In genomic region chr3L:3791043-3791682, dm6 we compare ENCODE assay signal across 1 fruit fly cellular context.
TF ChIP-seq lines count a peak whose summit lies in the region.

No protein-coding gene starts in this region.

TF ChIP-seq in whole organism, embryonic, 481 proteins besides CTCF, POLR2A, EP300 and RAD21 (continued from another document and continues in another):
- 0 out of 2 replicates have a peak, but pooled peaks have one; percentile 7 for TF ChIP-seq ara (GFP tag; IDR thresholded peaks at IDR 0.05; lab: Robert Waterston, UW)
- peak; percentile 52 for TF ChIP-seq dysf (GFP tag; IDR thresholded peaks at IDR 0.05; lab: Robert Waterston, UW)
- TF ChIP-seq hbn (GFP tag; IDR thresholded peaks at IDR 0.05; lab: Robert Waterston, UW; ENCODE audit: partially characterized antibody) = no peak
- no peak for TF ChIP-seq Xbp1 (GFP tag; optimal IDR thresholded peaks at IDR 0.05; lab: Kevin White, UChicago)
- peak; percentile 42 for TF ChIP-seq Rfx (GFP tag; IDR thresholded peaks at IDR 0.05; lab: Robert Waterston, UW)
- no peak for TF ChIP-seq nmo (GFP tag; optimal IDR thresholded peaks at IDR 0.05; lab: Kevin White, UChicago)
- TF ChIP-seq CG13624 (GFP tag; optimal IDR thresholded peaks at IDR 0.05; lab: Kevin White, UChicago) = no peak
- no peak for TF ChIP-seq CoRest (tag; optimal IDR thresholded peaks at IDR 0.05; lab: Kevin White, UChicago)
- no peak for TF ChIP-seq zf30C (GFP tag; optimal IDR thresholded peaks at IDR 0.05; lab: Kevin White, UChicago)
- no peak for TF ChIP-seq Hmr (GFP tag; optimal IDR thresholded peaks at IDR 0.05; lab: Kevin White, UChicago)
- no peak for TF ChIP-seq Hand (GFP tag; optimal IDR thresholded peaks at IDR 0.05; lab: Kevin White, UChicago)
- 0 out of 2 replicates have a peak, but pooled peaks have one; percentile 4 for TF ChIP-seq Ada2b (GFP tag; IDR thresholded peaks at IDR 0.05; lab: Robert Waterston, UW)
- TF ChIP-seq CG12104 (GFP tag; optimal IDR thresholded peaks at IDR 0.05; lab: Kevin White, UChicago) = no peak
- peak; percentile 46 for TF ChIP-seq grau (tag; optimal IDR thresholded peaks at IDR 0.05; lab: Kevin White, UChicago)
- TF ChIP-seq lilli (GFP tag; optimal IDR thresholded peaks at IDR 0.05; lab: Kevin White, UChicago) = no peak
- TF ChIP-seq CG2120 (GFP tag; optimal IDR thresholded peaks at IDR 0.05; lab: Kevin White, UChicago) = no peak
- no peak for TF ChIP-seq her (GFP tag; optimal IDR thresholded peaks at IDR 0.05; lab: Kevin White, UChicago)
- TF ChIP-seq CG10565 (GFP tag; optimal IDR thresholded peaks at IDR 0.05; lab: Kevin White, UChicago) = no peak
- TF ChIP-seq caup (GFP tag; optimal IDR thresholded peaks at IDR 0.05; lab: Kevin White, UChicago; ENCODE audit: severe bottlenecking) = no peak
- TF ChIP-seq HLH3B (GFP tag; IDR thresholded peaks at IDR 0.05; lab: Robert Waterston, UW) = no peak
- no peak for TF ChIP-seq YL-1 (GFP tag; optimal IDR thresholded peaks at IDR 0.05; lab: Kevin White, UChicago)
- no peak for TF ChIP-seq CG18619 (GFP tag; optimal IDR thresholded peaks at IDR 0.05; lab: Kevin White, UChicago)
- TF ChIP-seq CG14860 (GFP tag; IDR thresholded peaks at IDR 0.05; lab: Robert Waterston, UW; ENCODE audit: partially characterized antibody) = no peak
- peak; percentile 15 for TF ChIP-seq Sox102F (GFP tag; optimal IDR thresholded peaks at IDR 0.05; lab: Kevin White, UChicago)
- TF ChIP-seq unc-4 (GFP tag; IDR thresholded peaks at IDR 0.05; lab: Robert Waterston, UW; ENCODE audit: partially characterized antibody) = no peak
- TF ChIP-seq ato (GFP tag; IDR thresholded peaks at IDR 0.05; lab: Robert Waterston, UW; ENCODE audit: partially characterized antibody) = no peak
- no peak for TF ChIP-seq CG3995 (GFP tag; optimal IDR thresholded peaks at IDR 0.05; lab: Kevin White, UChicago)
- no peak for TF ChIP-seq CG12219 (GFP tag; optimal IDR thresholded peaks at IDR 0.05; lab: Kevin White, UChicago)
- no peak for TF ChIP-seq shn (GFP tag; optimal IDR thresholded peaks at IDR 0.05; lab: Kevin White, UChicago)
- TF ChIP-seq CG9797 (GFP tag; optimal IDR thresholded peaks at IDR 0.05; lab: Kevin White, UChicago) = no peak
- TF ChIP-seq CG14050 (GFP tag; IDR thresholded peaks at IDR 0.05; lab: Robert Waterston, UW) = no peak
- TF ChIP-seq CG11398 (GFP tag; optimal IDR thresholded peaks at IDR 0.05; lab: Kevin White, UChicago) = no peak
- no peak for TF ChIP-seq Rx (GFP tag; IDR thresholded peaks at IDR 0.05; lab: Robert Waterston, UW)
- no peak for TF ChIP-seq CG4282 (GFP tag; optimal IDR thresholded peaks at IDR 0.05; lab: Kevin White, UChicago)
- 0 out of 3 replicates have a peak, but pooled peaks have one; percentile 18 for TF ChIP-seq CG6175 (GFP tag; IDR thresholded peaks at IDR 0.05; lab: Robert Waterston, UW)
- no peak for TF ChIP-seq CG17568 (GFP tag; optimal IDR thresholded peaks at IDR 0.05; lab: Kevin White, UChicago)
- TF ChIP-seq CG14441 (GFP tag; IDR thresholded peaks at IDR 0.05; lab: Robert Waterston, UW) = no peak
- no peak for TF ChIP-seq CG10543 (GFP tag; optimal IDR thresholded peaks at IDR 0.05; lab: Kevin White, UChicago)
- no peak for TF ChIP-seq fd102C (GFP tag; optimal IDR thresholded peaks at IDR 0.05; lab: Kevin White, UChicago)
- no peak for TF ChIP-seq CG3281 (GFP tag; optimal IDR thresholded peaks at IDR 0.05; lab: Kevin White, UChicago)
- TF ChIP-seq yki (optimal IDR thresholded peaks at IDR 0.05; lab: Kevin White, UChicago) = no peak
- no peak for TF ChIP-seq tap (tag; optimal IDR thresholded peaks at IDR 0.05; lab: Kevin White, UChicago)
- TF ChIP-seq Myb (GFP tag; optimal IDR thresholded peaks at IDR 0.05; lab: Kevin White, UChicago) = no peak
- TF ChIP-seq CG10654 (GFP tag; optimal IDR thresholded peaks at IDR 0.05; lab: Kevin White, UChicago) = no peak
- TF ChIP-seq amos (GFP tag; IDR thresholded peaks at IDR 0.05; lab: Robert Waterston, UW; ENCODE audit: partially characterized antibody) = no peak
- TF ChIP-seq slbo (GFP tag; IDR thresholded peaks at IDR 0.05; lab: Robert Waterston, UW) = no peak
- TF ChIP-seq CG6683 (GFP tag; optimal IDR thresholded peaks at IDR 0.05; lab: Kevin White, UChicago) = no peak
- no peak for TF ChIP-seq kay (GFP tag; optimal IDR thresholded peaks at IDR 0.05; lab: Kevin White, UChicago)
- no peak for TF ChIP-seq Xrp1 (GFP tag; IDR thresholded peaks at IDR 0.05; lab: Robert Waterston, UW)
- TF ChIP-seq CG34422 (GFP tag; IDR thresholded peaks at IDR 0.05; lab: Robert Waterston, UW) = no peak
- TF ChIP-seq Optix (GFP tag; IDR thresholded peaks at IDR 0.05; lab: Robert Waterston, UW) = no peak
- TF ChIP-seq CG5953 (GFP tag; IDR thresholded peaks at IDR 0.05; lab: Robert Waterston, UW) = no peak
- no peak for TF ChIP-seq CG3163 (GFP tag; optimal IDR thresholded peaks at IDR 0.05; lab: Kevin White, UChicago)
- TF ChIP-seq CG6765 (GFP tag; optimal IDR thresholded peaks at IDR 0.05; lab: Kevin White, UChicago) = no peak
- TF ChIP-seq CG6689 (GFP tag; IDR thresholded peaks at IDR 0.05; lab: Robert Waterston, UW) = no peak
- no peak for TF ChIP-seq bcd (GFP tag; optimal IDR thresholded peaks at IDR 0.05; lab: Kevin White, UChicago)
- TF ChIP-seq CG6254 (GFP tag; optimal IDR thresholded peaks at IDR 0.05; lab: Kevin White, UChicago) = no peak
- no peak for TF ChIP-seq CG32767 (GFP tag; IDR thresholded peaks at IDR 0.05; lab: Robert Waterston, UW)
- TF ChIP-seq eve (GFP tag; optimal IDR thresholded peaks at IDR 0.05; lab: Kevin White, UChicago) = no peak
- no peak for TF ChIP-seq Lhr (GFP tag; optimal IDR thresholded peaks at IDR 0.05; lab: Kevin White, UChicago)
- no peak for TF ChIP-seq psq (GFP tag; optimal IDR thresholded peaks at IDR 0.05; lab: Kevin White, UChicago)
- TF ChIP-seq al (GFP tag; IDR thresholded peaks at IDR 0.05; lab: Robert Waterston, UW) = no peak
- TF ChIP-seq seq (GFP tag; IDR thresholded peaks at IDR 0.05; lab: Robert Waterston, UW) = no peak
- no peak for TF ChIP-seq Taf1 (GFP tag; IDR thresholded peaks at IDR 0.05; lab: Robert Waterston, UW)
- TF ChIP-seq wor (GFP tag; IDR thresholded peaks at IDR 0.05; lab: Robert Waterston, UW) = no peak
- no peak for TF ChIP-seq pan (optimal IDR thresholded peaks at IDR 0.05; lab: Kevin White, UChicago)
- TF ChIP-seq pan (GFP tag; optimal IDR thresholded peaks at IDR 0.05 in 1 of 2, IDR thresholded peaks at IDR 0.05 in 1 of 2) = no peak
- TF ChIP-seq fd64A (GFP tag; optimal IDR thresholded peaks at IDR 0.05; lab: Kevin White, UChicago) = no peak
- no peak for TF ChIP-seq ab (GFP tag; optimal IDR thresholded peaks at IDR 0.05; lab: Kevin White, UChicago)
- no peak for TF ChIP-seq CG5245 (GFP tag; optimal IDR thresholded peaks at IDR 0.05; lab: Kevin White, UChicago)
- TF ChIP-seq CG30403 (GFP tag; optimal IDR thresholded peaks at IDR 0.05; lab: Kevin White, UChicago) = peak; percentile 23
- TF ChIP-seq ewg (GFP tag; optimal IDR thresholded peaks at IDR 0.05; lab: Kevin White, UChicago) = no peak
- TF ChIP-seq CG12299 (tag; optimal IDR thresholded peaks at IDR 0.05; lab: Kevin White, UChicago) = no peak
- TF ChIP-seq tio (GFP tag; optimal IDR thresholded peaks at IDR 0.05; lab: Kevin White, UChicago) = no peak
- TF ChIP-seq Atf3 (GFP tag; optimal IDR thresholded peaks at IDR 0.05; lab: Kevin White, UChicago) = no peak
- no peak for TF ChIP-seq Hr39 (optimal IDR thresholded peaks at IDR 0.05; lab: Kevin White, UChicago)
- TF ChIP-seq CG3847 (GFP tag; IDR thresholded peaks at IDR 0.05; lab: Robert Waterston, UW) = peak; percentile 5; the same call in 1 of the 2 replicates
- no peak for TF ChIP-seq CG7372 (GFP tag; IDR thresholded peaks at IDR 0.05; lab: Robert Waterston, UW)
- no peak for TF ChIP-seq HmgZ (tag; optimal IDR thresholded peaks at IDR 0.05; lab: Kevin White, UChicago)
- TF ChIP-seq prd (optimal IDR thresholded peaks at IDR 0.05; lab: Kevin White, UChicago) = no peak
- peak; percentile 22; the same call in 1 of the 3 replicates for TF ChIP-seq prd (GFP tag; IDR thresholded peaks at IDR 0.05; lab: Robert Waterston, UW)
- TF ChIP-seq Drgx (GFP tag; IDR thresholded peaks at IDR 0.05; lab: Robert Waterston, UW) = no peak
- TF ChIP-seq Tbp (GFP tag; optimal IDR thresholded peaks at IDR 0.05; lab: Kevin White, UChicago) = no peak
- no peak for TF ChIP-seq gt (GFP tag; IDR thresholded peaks at IDR 0.05; lab: Robert Waterston, UW)
- TF ChIP-seq CG10274 (GFP tag; optimal IDR thresholded peaks at IDR 0.05; lab: Kevin White, UChicago) = no peak
- no peak for TF ChIP-seq Kr (GFP tag; optimal IDR thresholded peaks at IDR 0.05; lab: Kevin White, UChicago)
- TF ChIP-seq CG31388 (GFP tag; optimal IDR thresholded peaks at IDR 0.05; lab: Kevin White, UChicago) = no peak
- TF ChIP-seq jigr1 (GFP tag; IDR thresholded peaks at IDR 0.05; lab: Robert Waterston, UW) = no peak
- peak in 1 of 2 experiments; percentile 1 for TF ChIP-seq bsh (GFP tag; optimal IDR thresholded peaks at IDR 0.05; lab: Kevin White, UChicago)
- TF ChIP-seq Fer1 (GFP tag; optimal IDR thresholded peaks at IDR 0.05; lab: Kevin White, UChicago) = no peak
- TF ChIP-seq Oli (tag; optimal IDR thresholded peaks at IDR 0.05; lab: Kevin White, UChicago) = no peak
- no peak for TF ChIP-seq Lim3 (GFP tag; IDR thresholded peaks at IDR 0.05; lab: Robert Waterston, UW)
- no peak for TF ChIP-seq gro (GFP tag; optimal IDR thresholded peaks at IDR 0.05; lab: Kevin White, UChicago)
- TF ChIP-seq CG2202 (tag; optimal IDR thresholded peaks at IDR 0.05; lab: Kevin White, UChicago) = no peak
- no peak for TF ChIP-seq salm (tag; optimal IDR thresholded peaks at IDR 0.05; lab: Kevin White, UChicago)
- TF ChIP-seq gcm2 (GFP tag; optimal IDR thresholded peaks at IDR 0.05; lab: Kevin White, UChicago) = no peak
- TF ChIP-seq CG34376 (GFP tag; optimal IDR thresholded peaks at IDR 0.05; lab: Kevin White, UChicago) = no peak
- 0 out of 2 replicates have a peak, but pooled peaks have one; percentile 16 for TF ChIP-seq lmd (GFP tag; IDR thresholded peaks at IDR 0.05; lab: Robert Waterston, UW)
- TF ChIP-seq CG4707 (GFP tag; optimal IDR thresholded peaks at IDR 0.05; lab: Kevin White, UChicago) = no peak
- no peak for TF ChIP-seq Abd-B (GFP tag; optimal IDR thresholded peaks at IDR 0.05; lab: Kevin White, UChicago)
- no peak for TF ChIP-seq Sry-δ (GFP tag; optimal IDR thresholded peaks at IDR 0.05; lab: Kevin White, UChicago)
- TF ChIP-seq Meics (GFP tag; optimal IDR thresholded peaks at IDR 0.05; lab: Kevin White, UChicago) = no peak
- TF ChIP-seq CG14667 (GFP tag; IDR thresholded peaks at IDR 0.05; lab: Robert Waterston, UW) = no peak
- no peak for TF ChIP-seq Dref (GFP tag; IDR thresholded peaks at IDR 0.05; lab: Robert Waterston, UW)
- no peak for TF ChIP-seq Lpt (GFP tag; optimal IDR thresholded peaks at IDR 0.05; lab: Kevin White, UChicago)
- TF ChIP-seq CG15601 (tag; optimal IDR thresholded peaks at IDR 0.05; lab: Kevin White, UChicago) = no peak
- TF ChIP-seq ci (GFP tag; IDR thresholded peaks at IDR 0.05; lab: Robert Waterston, UW) = no peak
- TF ChIP-seq Max (GFP tag; optimal IDR thresholded peaks at IDR 0.05; lab: Kevin White, UChicago) = no peak
- TF ChIP-seq CG9727 (GFP tag; optimal IDR thresholded peaks at IDR 0.05; lab: Kevin White, UChicago) = peak; percentile 12
- TF ChIP-seq tll (GFP tag; optimal IDR thresholded peaks at IDR 0.05; lab: Kevin White, UChicago) = no peak
- no peak for TF ChIP-seq fru (optimal IDR thresholded peaks at IDR 0.05; lab: Kevin White, UChicago)
- TF ChIP-seq da (GFP tag; optimal IDR thresholded peaks at IDR 0.05; lab: Kevin White, UChicago) = no peak
- peak; percentile 28; the same call in 1 of the 2 replicates for TF ChIP-seq CG9932 (GFP tag; IDR thresholded peaks at IDR 0.05; lab: Robert Waterston, UW)
- no peak for TF ChIP-seq CG31224 (GFP tag; IDR thresholded peaks at IDR 0.05; lab: Robert Waterston, UW)
- TF ChIP-seq NfI (GFP tag; optimal IDR thresholded peaks at IDR 0.05; lab: Kevin White, UChicago) = no peak
- TF ChIP-seq croc (GFP tag; conservative IDR thresholded peaks at IDR 0.05; lab: Robert Waterston, UW) = no peak
- TF ChIP-seq ap (GFP tag; IDR thresholded peaks at IDR 0.05; lab: Robert Waterston, UW) = no peak
- TF ChIP-seq run (tag; optimal IDR thresholded peaks at IDR 0.05; lab: Kevin White, UChicago) = no peak
- TF ChIP-seq CG17359 (tag; optimal IDR thresholded peaks at IDR 0.05; lab: Kevin White, UChicago) = no peak
- no peak for TF ChIP-seq esg (GFP tag; conservative IDR thresholded peaks at IDR 0.05; lab: Robert Waterston, UW)
- no peak for TF ChIP-seq CG10321 (GFP tag; IDR thresholded peaks at IDR 0.05; lab: Robert Waterston, UW)
- 0 out of 3 replicates have a peak, but pooled peaks have one; percentile 20 for TF ChIP-seq CG6791 (GFP tag; IDR thresholded peaks at IDR 0.05; lab: Robert Waterston, UW; ENCODE audit: partially characterized antibody)
- TF ChIP-seq Vsx1 (GFP tag; optimal IDR thresholded peaks at IDR 0.05; lab: Kevin White, UChicago) = no peak
- TF ChIP-seq H15 (GFP tag; IDR thresholded peaks at IDR 0.05; lab: Robert Waterston, UW) = no peak
- no peak for TF ChIP-seq onecut (GFP tag; IDR thresholded peaks at IDR 0.05; lab: Robert Waterston, UW)
- no peak for TF ChIP-seq HmgD (GFP tag; optimal IDR thresholded peaks at IDR 0.05; lab: Kevin White, UChicago)
- no peak for TF ChIP-seq CG15696 (tag; optimal IDR thresholded peaks at IDR 0.05; lab: Kevin White, UChicago)
- no peak for TF ChIP-seq CG10979 (tag; optimal IDR thresholded peaks at IDR 0.05; lab: Kevin White, UChicago)
- no peak for TF ChIP-seq cg (GFP tag; optimal IDR thresholded peaks at IDR 0.05; lab: Kevin White, UChicago)
- no peak for TF ChIP-seq chn (GFP tag; optimal IDR thresholded peaks at IDR 0.05; lab: Kevin White, UChicago)
- TF ChIP-seq nerfin-1 (tag; optimal IDR thresholded peaks at IDR 0.05; lab: Kevin White, UChicago) = no peak
- TF ChIP-seq en (GFP tag; optimal IDR thresholded peaks at IDR 0.05; lab: Kevin White, UChicago) = no peak
- TF ChIP-seq Atf-2 (GFP tag; optimal IDR thresholded peaks at IDR 0.05; lab: Kevin White, UChicago) = no peak
- TF ChIP-seq insv (GFP tag; optimal IDR thresholded peaks at IDR 0.05; lab: Kevin White, UChicago) = no peak
- no peak for TF ChIP-seq CG13424 (tag; optimal IDR thresholded peaks at IDR 0.05; lab: Kevin White, UChicago)
- no peak for TF ChIP-seq D19B (GFP tag; optimal IDR thresholded peaks at IDR 0.05; lab: Kevin White, UChicago)
- TF ChIP-seq Deaf1 (tag; optimal IDR thresholded peaks at IDR 0.05; lab: Kevin White, UChicago) = no peak
- TF ChIP-seq CrebB (tag; optimal IDR thresholded peaks at IDR 0.05; lab: Kevin White, UChicago) = no peak
- TF ChIP-seq gcm (GFP tag; optimal IDR thresholded peaks at IDR 0.05; lab: Kevin White, UChicago) = no peak
- no peak for TF ChIP-seq dmrt99B (tag; optimal IDR thresholded peaks at IDR 0.05; lab: Kevin White, UChicago)
